Worm (Caenorhabditis elegans) whole organism, L4 larva: ENCODE data around the gene srz-64.

Experiments
- D1046.2 ChIP-seq: fragments of 200-800 bp; sonication (Bioruptor generic); IDR thresholded peaks from 2 replicates; pipeline ENCODE4 v1.3.6; 2022; ENCODE audit warnings: missing genetic modification characterization, missing compliant biosample characterization
- F26F4.8 ChIP-seq: fragments of 200-800 bp; sonication (Bioruptor generic); conservative IDR thresholded peaks from 2 replicates; pipeline ENCODE4 v1.3.6; 2022; ENCODE audit warnings: missing genetic modification characterization, missing compliant biosample characterization
- F37D6.2 ChIP-seq: sonication (generic microtip); optimal IDR thresholded peaks from 2 replicates; lab custom pipeline; 2016; ENCODE audit warnings: mild to moderate bottlenecking, missing genetic modification characterization, missing compliant biosample characterization
- R02D3.7 ChIP-seq: fragments of 150-350 bp; sonication (generic microtip); optimal IDR thresholded peaks from 3 replicates; lab custom pipeline; 2014; ENCODE audit warnings: missing biosample characterization, missing genetic modification characterization
- T20F7.1 ChIP-seq: fragments of 200-800 bp; sonication (Bioruptor generic); optimal IDR thresholded peaks from 2 replicates; lab custom pipeline; 2018; ENCODE audit warnings: mild to moderate bottlenecking, missing genetic modification characterization, missing compliant biosample characterization
- Y48G9A.11 ChIP-seq: fragments of 200-800 bp; sonication (Bioruptor generic); IDR thresholded peaks from 2 replicates; pipeline ENCODE4 v1.3.6; 2022; ENCODE audit warnings: missing genetic modification reagents, missing genetic modification characterization, missing compliant biosample characterization
- Y75B8A.6 ChIP-seq: fragments of 200-800 bp; sonication (Bioruptor generic); IDR thresholded peaks from 2 replicates; pipeline ENCODE4 v1.3.6; 2022; ENCODE audit warnings: missing genetic modification reagents, missing genetic modification characterization, missing compliant biosample characterization
- aha-1 ChIP-seq: fragments of 150-350 bp; peaks from one replicate; lab custom pipeline; 2014; ENCODE audit warnings: missing biosample characterization, missing genetic modification characterization
- ama-1 ChIP-seq: fragments of 150-350 bp; optimal IDR thresholded peaks from 2 replicates; lab custom pipeline; 2014; ENCODE audit warnings: inconsistent platforms, mixed read lengths
- ceh-32 ChIP-seq: sonication (generic microtip); optimal IDR thresholded peaks from 2 replicates; lab custom pipeline; 2016; ENCODE audit warnings: mild to moderate bottlenecking, missing genetic modification characterization, missing compliant biosample characterization; ENCODE audit not compliant: poor library complexity
- ceh-44 ChIP-seq: fragments of 200-800 bp; sonication (Bioruptor generic); IDR thresholded peaks from 2 replicates; pipeline ENCODE4 v1.3.6; 2022; ENCODE audit warnings: missing genetic modification reagents, missing genetic modification characterization, missing compliant biosample characterization
- ceh-62 ChIP-seq: sonication (generic microtip); optimal IDR thresholded peaks from 2 replicates; lab custom pipeline; 2017; ENCODE audit warnings: missing biosample characterization, missing genetic modification characterization
- ces-1 ChIP-seq: fragments of 150-350 bp; sonication (generic microtip); optimal IDR thresholded peaks from 4 replicates; lab custom pipeline; 2014; ENCODE audit warnings: missing biosample characterization, missing genetic modification reagents, missing genetic modification characterization
- cey-2 ChIP-seq: sonication (generic microtip); optimal IDR thresholded peaks from 3 replicates; lab custom pipeline; 2017; ENCODE audit warnings: missing genetic modification characterization, mild to moderate bottlenecking, missing compliant biosample characterization, antibody characterized with exemption, borderline replicate concordance; ENCODE audit not compliant: insufficient read depth
- ctbp-1 ChIP-seq: fragments of 200-800 bp; sonication (Bioruptor generic); IDR thresholded peaks from 2 replicates; pipeline ENCODE4 v1.3.6; 2022; ENCODE audit warnings: missing genetic modification reagents, missing genetic modification characterization, missing compliant biosample characterization
- daf-19 ChIP-seq: fragments of 200-800 bp; sonication (Bioruptor generic); conservative IDR thresholded peaks from 2 replicates; pipeline ENCODE4 v1.3.6; 2022; ENCODE audit warnings: missing genetic modification characterization, missing compliant biosample characterization
- dmd-6 ChIP-seq: fragments of 200-800 bp; sonication (Bioruptor generic); IDR thresholded peaks from 2 replicates; pipeline ENCODE4 v1.3.6; 2022; ENCODE audit warnings: missing genetic modification reagents, missing genetic modification characterization, missing compliant biosample characterization
- dmd-9 ChIP-seq: fragments of 200-800 bp; sonication (Bioruptor generic); IDR thresholded peaks from 2 replicates; pipeline ENCODE4 v1.3.6; 2022; ENCODE audit warnings: missing genetic modification reagents, missing genetic modification characterization, missing compliant biosample characterization
- duxl-1 ChIP-seq: sonication (generic microtip); optimal IDR thresholded peaks from 2 replicates; lab custom pipeline; 2016; ENCODE audit warnings: mild to moderate bottlenecking, missing genetic modification characterization, moderate library complexity, missing compliant biosample characterization; ENCODE audit not compliant: poor library complexity
- egl-27 ChIP-seq: sonication (generic microtip); optimal IDR thresholded peaks from 3 replicates; lab custom pipeline; 2017; ENCODE audit warnings: missing biosample characterization, missing genetic modification reagents, missing genetic modification characterization
- egl-43 ChIP-seq: fragments of 200-800 bp; sonication (Bioruptor generic); IDR thresholded peaks from 2 replicates; pipeline ENCODE4 v1.3.6; 2022; ENCODE audit warnings: missing genetic modification reagents, missing genetic modification characterization, missing compliant biosample characterization
- fkh-10 ChIP-seq: fragments of 150-350 bp; optimal IDR thresholded peaks from 2 replicates; lab custom pipeline; 2014; ENCODE audit warnings: missing biosample characterization, missing genetic modification reagents, missing genetic modification characterization
- hlh-11 ChIP-seq: fragments of 200-800 bp; sonication (Bioruptor generic); optimal IDR thresholded peaks from 2 replicates; lab custom pipeline; 2018; ENCODE audit warnings: mild to moderate bottlenecking, missing genetic modification characterization, missing compliant biosample characterization
- hlh-30 ChIP-seq: sonication (generic microtip); optimal IDR thresholded peaks from 2 replicates; lab custom pipeline; 2017; ENCODE audit warnings: antibody characterized with exemption, mild to moderate bottlenecking, missing genetic modification characterization, missing compliant biosample characterization; ENCODE audit not compliant: insufficient read depth
- lim-7 ChIP-seq: fragments of 200-800 bp; sonication (Bioruptor generic); IDR thresholded peaks from 2 replicates; pipeline ENCODE4 v1.3.6; 2022; ENCODE audit warnings: missing genetic modification characterization, missing compliant biosample characterization
- lin-13 ChIP-seq: fragments of 150-350 bp; optimal IDR thresholded peaks from 2 replicates; lab custom pipeline; 2014; ENCODE audit warnings: missing biosample characterization, missing genetic modification reagents, missing genetic modification characterization
- lin-29 ChIP-seq: fragments of 200-800 bp; sonication (Bioruptor generic); IDR thresholded peaks from 2 replicates; pipeline ENCODE4 v1.3.6; 2022; ENCODE audit warnings: missing genetic modification reagents, missing genetic modification characterization, missing compliant biosample characterization
- lin-38 ChIP-seq: fragments of 200-800 bp; sonication (Bioruptor generic); IDR thresholded peaks from 2 replicates; pipeline ENCODE4 v1.3.6; 2022; ENCODE audit warnings: missing genetic modification reagents, missing genetic modification characterization, missing compliant biosample characterization
- lir-3 ChIP-seq: sonication (generic microtip); optimal IDR thresholded peaks from 2 replicates; lab custom pipeline; 2016; ENCODE audit warnings: mild to moderate bottlenecking, missing genetic modification characterization, missing compliant biosample characterization
- lsy-2 ChIP-seq, 2 experiments: fragments of 150-350 bp in 1 of 2; sonication (generic microtip) in 1 of 2; optimal IDR thresholded peaks; 2 replicates each; lab custom pipeline; 2014 to 2017; ENCODE audit warnings: missing biosample characterization in 2 of 2, missing genetic modification characterization in 2 of 2
- madf-5 ChIP-seq, 2 experiments: fragments of 200-800 bp; sonication (Bioruptor generic); IDR thresholded peaks; 2 replicates each; pipeline ENCODE4 v1.3.6; 2022; ENCODE audit warnings: missing compliant biosample characterization in 2 of 2, missing genetic modification characterization in 2 of 2
- mdl-1 ChIP-seq, 2 experiments: fragments of 150-350 bp in 1 of 2; sonication (generic microtip) in 1 of 2; optimal IDR thresholded peaks; 2 replicates each; lab custom pipeline; 2014 to 2017; ENCODE audit warnings: missing biosample characterization in 2 of 2, missing genetic modification characterization in 2 of 2
- mep-1 ChIP-seq: fragments of 150-350 bp; sonication (generic microtip); optimal IDR thresholded peaks from 3 replicates; lab custom pipeline; 2014; ENCODE audit warnings: missing biosample characterization, missing genetic modification characterization
- mes-2 ChIP-seq: sonication (generic microtip); optimal IDR thresholded peaks from 2 replicates; lab custom pipeline; 2016; ENCODE audit warnings: missing genotype, mild to moderate bottlenecking, missing genetic modification characterization, missing compliant biosample characterization; ENCODE audit not compliant: poor library complexity, severe bottlenecking
- mxl-3 ChIP-seq: fragments of 200-800 bp; sonication (Bioruptor generic); optimal IDR thresholded peaks from 2 replicates; lab custom pipeline; 2018; ENCODE audit warnings: mild to moderate bottlenecking, missing genetic modification characterization, missing compliant biosample characterization
- nhr-11 ChIP-seq: fragments of 150-350 bp; optimal IDR thresholded peaks from 2 replicates; lab custom pipeline; 2014; ENCODE audit warnings: missing biosample characterization, missing genetic modification characterization
- nhr-28 ChIP-seq: fragments of 150-350 bp; optimal IDR thresholded peaks from 2 replicates; lab custom pipeline; 2014; ENCODE audit warnings: missing biosample characterization, missing genetic modification characterization
- nhr-41 ChIP-seq: fragments of 200-800 bp; sonication (Bioruptor generic); IDR thresholded peaks from 2 replicates; pipeline ENCODE4 v1.3.6; 2022; ENCODE audit warnings: missing genetic modification reagents, missing genetic modification characterization, missing compliant biosample characterization
- nhr-42 ChIP-seq: fragments of 200-800 bp; sonication (Bioruptor generic); IDR thresholded peaks from 2 replicates; pipeline ENCODE4 v1.3.6; 2022; ENCODE audit warnings: missing genetic modification characterization, missing compliant biosample characterization
- nhr-76 ChIP-seq: fragments of 150-350 bp; optimal IDR thresholded peaks from 2 replicates; lab custom pipeline; 2014; ENCODE audit warnings: missing biosample characterization, missing genetic modification characterization
- pha-4 ChIP-seq, 2 experiments: fragments of 150-350 bp in 1 of 2; fragments of 200-800 bp in 1 of 2; sonication (Bioruptor generic) in 1 of 2; IDR thresholded peaks in 1 of 2; optimal IDR thresholded peaks in 1 of 2; 2 replicates each; pipeline versions ENCODE4 v1.3.6 to Lab custom; 2014 to 2022; ENCODE audit warnings: missing genetic modification characterization in 2 of 2, missing genetic modification reagents in 2 of 2, missing biosample characterization in 1 of 2, missing compliant biosample characterization in 1 of 2
- php-3 ChIP-seq: fragments of 200-800 bp; sonication (Bioruptor generic); IDR thresholded peaks from 2 replicates; pipeline ENCODE4 v1.3.6; 2022; ENCODE audit warnings: missing genetic modification reagents, missing genetic modification characterization, missing compliant biosample characterization
- rbr-2 ChIP-seq: sonication (generic microtip); optimal IDR thresholded peaks from 2 replicates; lab custom pipeline; 2016; ENCODE audit warnings: missing genotype, missing genetic modification characterization, missing compliant biosample characterization
- set-16 ChIP-seq: fragments of 200-800 bp; sonication (Bioruptor generic); IDR thresholded peaks from 2 replicates; pipeline ENCODE4 v1.3.6; 2022; ENCODE audit warnings: missing genetic modification reagents, missing genetic modification characterization, missing compliant biosample characterization
- snpc-4 ChIP-seq: fragments of 150-350 bp; optimal IDR thresholded peaks from 2 replicates; lab custom pipeline; 2014; ENCODE audit warnings: missing biosample characterization, missing genetic modification characterization
- tra-1 ChIP-seq: fragments of 200-800 bp; sonication (Bioruptor generic); IDR thresholded peaks from 2 replicates; pipeline ENCODE4 v1.3.6; 2022; ENCODE audit warnings: missing genetic modification reagents, missing genetic modification characterization, missing compliant biosample characterization
- unc-130 ChIP-seq: sonication (generic microtip); optimal IDR thresholded peaks from 2 replicates; lab custom pipeline; 2016; ENCODE audit warnings: missing genetic modification reagents, missing genetic modification characterization, missing compliant biosample characterization
- unc-39 ChIP-seq: sonication (generic microtip); optimal IDR thresholded peaks from 2 replicates; lab custom pipeline; 2017; ENCODE audit warnings: missing biosample characterization, missing genetic modification characterization
- vab-7 ChIP-seq: fragments of 200-800 bp; sonication (Bioruptor generic); IDR thresholded peaks from 2 replicates; pipeline ENCODE4 v1.3.6; 2022; ENCODE audit warnings: missing genetic modification reagents, missing genetic modification characterization, missing compliant biosample characterization
- zip-11 ChIP-seq: fragments of 200-800 bp; sonication (Bioruptor generic); IDR thresholded peaks from 2 replicates; pipeline ENCODE4 v1.3.6; 2022; ENCODE audit warnings: missing genetic modification characterization, missing compliant biosample characterization
- ztf-11 ChIP-seq: fragments of 150-350 bp; optimal IDR thresholded peaks from 2 replicates; lab custom pipeline; 2014; ENCODE audit warnings: missing biosample characterization, missing genetic modification characterization

The srz-64 gene

ce11 chrII:1246855-1247259 is 46.2 kb downstream of the srz-64 start (continued):
- TF ChIP-seq nhr-41: peak; percentile 86
- TF ChIP-seq snpc-4: no peak
- peak; percentile 39 for TF ChIP-seq nhr-11
- TF ChIP-seq ceh-44 (GFP tag; lab: Robert Waterston, UW): 0 out of 2 replicates have a peak, but pooled peaks have one; percentile 32
- no peak for TF ChIP-seq ztf-11 (tag; lab: Kevin White, UChicago)
- peak; percentile 25 for TF ChIP-seq lir-3
- no peak for TF ChIP-seq php-3 (GFP tag; lab: Robert Waterston, UW)
- peak; percentile 100 for TF ChIP-seq set-16 (GFP tag; lab: Robert Waterston, UW)
- peak; percentile 77; the same call in 1 of the 2 replicates for TF ChIP-seq pha-4 (GFP tag; IDR thresholded peaks at IDR 0.05; lab: Robert Waterston, UW)
- no peak for TF ChIP-seq pha-4 (tag; optimal IDR thresholded peaks at IDR 0.05; lab: Kevin White, UChicago)
- TF ChIP-seq D1046.2 (GFP tag; lab: Robert Waterston, UW): no peak
- no peak for TF ChIP-seq ces-1 (GFP tag; lab: Kevin White, UChicago)
- TF ChIP-seq hlh-11 (tag; lab: Kevin White, UChicago): peak; percentile 99
- peak; percentile 92 for TF ChIP-seq hlh-30
- TF ChIP-seq duxl-1 (tag; lab: Kevin White, UChicago): peak; percentile 81
- no peak for TF ChIP-seq egl-27 (tag; lab: Kevin White, UChicago)
- peak; percentile 80 for TF ChIP-seq rbr-2 (tag; lab: Kevin White, UChicago)
- TF ChIP-seq lin-38 (GFP tag; lab: Robert Waterston, UW): peak; percentile 61
- peak; percentile 70 for TF ChIP-seq nhr-28 (tag; lab: Kevin White, UChicago)
- TF ChIP-seq lin-29 (GFP tag; lab: Robert Waterston, UW): peak; percentile 75
- peak; percentile 85 for TF ChIP-seq mep-1 (tag; lab: Kevin White, UChicago)
- TF ChIP-seq unc-39 (tag; lab: Kevin White, UChicago): no peak
- TF ChIP-seq aha-1 (tag; lab: Kevin White, UChicago): peak; percentile 99
- no peak for TF ChIP-seq Y48G9A.11 (GFP tag; lab: Robert Waterston, UW)
- peak; percentile 80 for TF ChIP-seq nhr-42 (GFP tag; lab: Robert Waterston, UW)
- TF ChIP-seq madf-5 (GFP tag; IDR thresholded peaks at IDR 0.05; lab: Robert Waterston, UW): peak; percentile 24 to 87; a peak in 2 of 4 replicates
- TF ChIP-seq fkh-10: peak; percentile 62
- TF ChIP-seq unc-130: no peak
- TF ChIP-seq R02D3.7 (tag; lab: Kevin White, UChicago): no peak
- TF ChIP-seq nhr-76 (tag; lab: Kevin White, UChicago): no peak
- TF ChIP-seq daf-19 (GFP tag; lab: Robert Waterston, UW): no peak
- peak; percentile 69 to 75 for TF ChIP-seq lsy-2 (tag; optimal IDR thresholded peaks at IDR 0.05; lab: Kevin White, UChicago)
- peak; percentile 43 for TF ChIP-seq F37D6.2 (tag; lab: Kevin White, UChicago)
- peak; percentile 83 for TF ChIP-seq ctbp-1 (GFP tag; lab: Robert Waterston, UW)
- no peak for TF ChIP-seq ama-1 (lab: Kevin White, UChicago)
- no peak for TF ChIP-seq ceh-62 (tag; lab: Kevin White, UChicago)
- TF ChIP-seq dmd-6 (GFP tag; lab: Robert Waterston, UW): peak; percentile 63
- peak; percentile 99 for TF ChIP-seq mxl-3 (GFP tag; lab: Kevin White, UChicago)
- no peak for TF ChIP-seq dmd-9 (GFP tag; lab: Robert Waterston, UW)
- no peak for TF ChIP-seq zip-11 (GFP tag; lab: Robert Waterston, UW)
- peak; percentile 68 for TF ChIP-seq mes-2 (tag; lab: Kevin White, UChicago)
- peak; percentile 35 for TF ChIP-seq cey-2 (tag; lab: Kevin White, UChicago)
- peak; percentile 51 for TF ChIP-seq lin-13 (GFP tag; lab: Kevin White, UChicago)
- TF ChIP-seq lim-7 (GFP tag; lab: Robert Waterston, UW): no peak
- no peak for TF ChIP-seq ceh-32 (tag; lab: Kevin White, UChicago)
- TF ChIP-seq mdl-1 (tag; optimal IDR thresholded peaks at IDR 0.05; lab: Kevin White, UChicago): peak; percentile 94 to 95
- 0 out of 2 replicates have a peak, but pooled peaks have one; percentile 34 for TF ChIP-seq vab-7
- TF ChIP-seq Y75B8A.6 (GFP tag; lab: Robert Waterston, UW): no peak
- no peak for TF ChIP-seq F26F4.8
- no peak for TF ChIP-seq tra-1 (GFP tag; lab: Robert Waterston, UW)
- TF ChIP-seq egl-43 (GFP tag; lab: Robert Waterston, UW): peak; percentile 89
- TF ChIP-seq T20F7.1 (GFP tag; lab: Kevin White, UChicago): no peak
